Worm (Caenorhabditis elegans): ENCODE measurements around the gene nhr-231.
A peak's percentile ranks its signal among the peaks of the same experiment; 100 is the strongest.

nhr-231 gene

ce11 chrV:18806409-18806808, 15.7 kb downstream of the nhr-231 start, which contains the start of gene sri-10:
sri-10 (minus strand) TSS chrV:18806509.
- TF ChIP-seq tbx-11 (GFP tag; IDR thresholded peaks at IDR 0.05) (no peak), hnd-1 (tag; optimal IDR thresholded peaks at IDR 0.05) (no peak)

- TF ChIP-seq ceh-36 (tag; optimal IDR thresholded peaks at IDR 0.05) (no peak), flt-1 (GFP tag; IDR thresholded peaks at IDR 0.05) (no peak), ets-7 (tag; optimal IDR thresholded peaks at IDR 0.05) (no peak), hmg-4 (GFP tag; optimal IDR thresholded peaks at IDR 0.05) (no peak), hnd-1 (tag; optimal IDR thresholded peaks at IDR 0.05) (no peak), sea-1 (GFP tag; conservative IDR thresholded peaks at IDR 0.05) (no peak), tbx-37 (GFP tag; conservative IDR thresholded peaks at IDR 0.05) (no peak), F13C5.2 (tag; optimal IDR thresholded peaks at IDR 0.05) (peak; percentile 43), hmbx-1 (tag; optimal IDR thresholded peaks at IDR 0.05) (no peak)
Measured at ce11 chrV:18808621-18809020, 17.9 kb downstream of the nhr-231 start, which contains the start of gene C54E10.6. C54E10.6 (minus strand) TSS chrV:18808729.

- no peak for TF ChIP-seq F13C5.2 (tag; optimal IDR thresholded peaks at IDR 0.05)
- TF ChIP-seq hmg-4 (GFP tag; optimal IDR thresholded peaks at IDR 0.05), result no peak
- no peak for TF ChIP-seq sea-1 (GFP tag; conservative IDR thresholded peaks at IDR 0.05)
- no peak for TF ChIP-seq pes-1 (GFP tag; IDR thresholded peaks at IDR 0.05)
- no peak for TF ChIP-seq aly-1 (tag; optimal IDR thresholded peaks at IDR 0.05)
- no peak for TF ChIP-seq scrt-1 (GFP tag; IDR thresholded peaks at IDR 0.05)
- no peak for TF ChIP-seq flt-1 (GFP tag; IDR thresholded peaks at IDR 0.05)
- no peak for TF ChIP-seq ama-1 (optimal IDR thresholded peaks at IDR 0.05)
- TF ChIP-seq ceh-36 (tag; optimal IDR thresholded peaks at IDR 0.05), result no peak
- no peak for TF ChIP-seq ceh-13 (GFP tag; optimal IDR thresholded peaks at IDR 0.05)
- no peak for TF ChIP-seq hmbx-1 (tag; optimal IDR thresholded peaks at IDR 0.05)
- no peak for TF ChIP-seq B0310.2 (tag; optimal IDR thresholded peaks at IDR 0.05)
- no peak for TF ChIP-seq hnd-1 (tag; optimal IDR thresholded peaks at IDR 0.05)
- no peak for TF ChIP-seq tbx-37 (GFP tag; conservative IDR thresholded peaks at IDR 0.05)
- no peak for TF ChIP-seq tbx-11 (GFP tag; IDR thresholded peaks at IDR 0.05)
- TF ChIP-seq tra-4 (tag; optimal IDR thresholded peaks at IDR 0.05), result no peak
- no peak for TF ChIP-seq ets-7 (tag; optimal IDR thresholded peaks at IDR 0.05)
Measured at ce11 chrV:18810705-18811104, 19.9 kb downstream of the nhr-231 start, which contains the start of gene C54E10.3. C54E10.3 (plus strand) TSS chrV:18811005.

ce11 chrV:18811360-18811759, 20.6 kb downstream of the nhr-231 start, which contains the start of gene C54E10.7:
C54E10.7 (plus strand) TSS chrV:18811660.
- TF ChIP-seq scrt-1 (GFP tag; IDR thresholded peaks at IDR 0.05) (no peak), ets-7 (tag; optimal IDR thresholded peaks at IDR 0.05) (no peak), aly-1 (tag; optimal IDR thresholded peaks at IDR 0.05) (no peak), ceh-13 (GFP tag; optimal IDR thresholded peaks at IDR 0.05) (no peak), tbx-37 (GFP tag; conservative IDR thresholded peaks at IDR 0.05) (no peak), B0310.2 (tag; optimal IDR thresholded peaks at IDR 0.05) (no peak), ceh-36 (tag; optimal IDR thresholded peaks at IDR 0.05) (no peak), hnd-1 (tag; optimal IDR thresholded peaks at IDR 0.05) (no peak), ama-1 (optimal IDR thresholded peaks at IDR 0.05) (no peak), hmg-4 (GFP tag; optimal IDR thresholded peaks at IDR 0.05) (no peak), sea-1 (GFP tag; conservative IDR thresholded peaks at IDR 0.05) (no peak), tbx-11 (GFP tag; IDR thresholded peaks at IDR 0.05) (no peak), hmbx-1 (tag; optimal IDR thresholded peaks at IDR 0.05) (no peak), pes-1 (GFP tag; IDR thresholded peaks at IDR 0.05) (no peak), F13C5.2 (tag; optimal IDR thresholded peaks at IDR 0.05) (no peak), tra-4 (tag; optimal IDR thresholded peaks at IDR 0.05) (no peak), flt-1 (GFP tag; IDR thresholded peaks at IDR 0.05) (no peak)

ce11 chrV:18819643-18820042, 28.9 kb downstream of the nhr-231 start, which contains the start of gene ncs-5:
ncs-5 (plus strand) TSS chrV:18819766.
- TF ChIP-seq tbx-37 (GFP tag; conservative IDR thresholded peaks at IDR 0.05), result no peak

- TF ChIP-seq flt-1 (GFP tag; IDR thresholded peaks at IDR 0.05) (no peak), tra-4 (tag; optimal IDR thresholded peaks at IDR 0.05) (no peak), sea-1 (GFP tag; conservative IDR thresholded peaks at IDR 0.05) (no peak), tbx-37 (GFP tag; conservative IDR thresholded peaks at IDR 0.05) (no peak), ceh-13 (GFP tag; optimal IDR thresholded peaks at IDR 0.05) (no peak)
Measured at ce11 chrV:18821569-18821968, 30.8 kb downstream of the nhr-231 start.

DNA sequence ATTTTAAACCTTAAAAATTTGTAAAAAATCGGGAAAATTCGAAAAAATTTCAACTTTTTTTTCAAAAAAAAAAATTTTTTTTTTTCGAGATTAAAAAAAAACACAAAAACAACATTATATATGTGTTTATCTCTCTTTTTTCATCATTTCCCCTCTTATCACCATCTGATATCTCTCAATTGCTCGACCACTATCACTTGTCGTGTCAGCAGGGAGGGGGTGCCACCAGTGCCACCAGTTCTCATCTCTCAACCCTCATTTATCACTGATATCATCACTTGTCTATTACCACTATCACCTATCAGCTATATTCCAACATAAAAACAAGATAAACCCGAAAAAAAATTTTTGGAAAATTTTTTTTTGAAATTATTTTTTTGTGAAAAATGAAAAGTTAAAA, 35.7 kb downstream of the nhr-231 start:
- TF ChIP-seq hmbx-1 (tag; optimal IDR thresholded peaks at IDR 0.05) (no peak), ets-7 (tag; optimal IDR thresholded peaks at IDR 0.05) (no peak), hnd-1 (tag; optimal IDR thresholded peaks at IDR 0.05) (no peak), tra-4 (tag; optimal IDR thresholded peaks at IDR 0.05) (no peak), scrt-1 (GFP tag; IDR thresholded peaks at IDR 0.05) (no peak), F13C5.2 (tag; optimal IDR thresholded peaks at IDR 0.05) (no peak), aly-1 (tag; optimal IDR thresholded peaks at IDR 0.05) (no peak), tbx-11 (GFP tag; IDR thresholded peaks at IDR 0.05) (no peak), sea-1 (GFP tag; conservative IDR thresholded peaks at IDR 0.05) (no peak), pes-1 (GFP tag; IDR thresholded peaks at IDR 0.05) (no peak), ceh-13 (GFP tag; optimal IDR thresholded peaks at IDR 0.05) (no peak), flt-1 (GFP tag; IDR thresholded peaks at IDR 0.05) (no peak)

DNA sequence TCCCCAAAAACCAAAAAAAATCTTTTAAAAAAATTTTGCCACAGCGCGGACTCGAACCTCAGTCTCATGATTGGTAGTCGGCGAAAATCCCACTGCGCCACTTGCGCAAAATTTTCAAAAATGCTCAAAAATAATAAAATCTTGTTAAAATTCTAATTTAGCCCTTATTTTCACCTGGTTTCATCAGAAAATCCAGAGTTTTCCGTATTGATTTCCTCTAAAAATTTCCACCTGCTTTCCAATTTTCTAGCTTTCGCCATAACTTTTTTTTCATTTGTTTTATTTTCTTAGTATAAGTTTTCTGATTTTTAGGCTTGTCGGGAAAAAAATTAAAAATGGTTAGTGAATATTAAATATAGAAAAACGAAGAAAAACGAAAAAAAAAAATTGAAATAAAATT, 36.6 kb downstream of the nhr-231 start:
- no peak for TF ChIP-seq hnd-1 (tag; optimal IDR thresholded peaks at IDR 0.05)
- TF ChIP-seq sea-1 (GFP tag; conservative IDR thresholded peaks at IDR 0.05), result no peak
- no peak for TF ChIP-seq F13C5.2 (tag; optimal IDR thresholded peaks at IDR 0.05)
- TF ChIP-seq tra-4 (tag; optimal IDR thresholded peaks at IDR 0.05), result no peak
- TF ChIP-seq ceh-36 (tag; optimal IDR thresholded peaks at IDR 0.05), result no peak
- no peak for TF ChIP-seq hmg-4 (GFP tag; optimal IDR thresholded peaks at IDR 0.05)
- no peak for TF ChIP-seq tbx-37 (GFP tag; conservative IDR thresholded peaks at IDR 0.05)
- no peak for TF ChIP-seq ets-7 (tag; optimal IDR thresholded peaks at IDR 0.05)
- TF ChIP-seq tbx-11 (GFP tag; IDR thresholded peaks at IDR 0.05), result no peak
- no peak for TF ChIP-seq scrt-1 (GFP tag; IDR thresholded peaks at IDR 0.05)
- TF ChIP-seq B0310.2 (tag; optimal IDR thresholded peaks at IDR 0.05), result no peak
- TF ChIP-seq ceh-13 (GFP tag; optimal IDR thresholded peaks at IDR 0.05), result no peak

Measured in whole organism, early embryonic.